Worm (Caenorhabditis elegans): Measurements from ENCODE around the gene K09H11.11.

DNA sequence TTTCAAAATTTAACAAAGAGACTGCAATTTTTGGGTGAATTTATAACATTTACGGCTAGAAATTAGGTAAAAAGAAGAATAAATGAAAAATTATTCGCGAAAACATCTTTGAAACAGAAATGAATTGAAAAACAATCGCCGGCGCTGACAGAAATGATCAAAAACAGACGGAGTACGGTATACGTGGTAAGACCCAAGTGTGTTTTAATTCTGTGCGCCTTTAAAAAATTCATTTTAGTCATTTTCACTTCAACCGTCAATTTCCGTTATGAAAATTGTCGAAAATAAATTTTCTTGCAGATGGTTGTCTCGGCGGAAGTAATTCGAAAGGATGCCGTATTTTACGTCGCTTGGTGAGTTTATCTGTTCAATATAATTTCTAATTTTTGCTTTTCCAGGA, 1.1 kb upstream of the K09H11.11 start, which contains the start of gene C53A3.3:
- TF ChIP-seq F13C5.2 (tag; optimal IDR thresholded peaks at IDR 0.05) (no peak), pes-1 (GFP tag; IDR thresholded peaks at IDR 0.05) (no peak), ceh-36 (tag; optimal IDR thresholded peaks at IDR 0.05) (no peak), tra-4 (tag; optimal IDR thresholded peaks at IDR 0.05) (no peak), flt-1 (GFP tag; IDR thresholded peaks at IDR 0.05) (no peak), ama-1 (optimal IDR thresholded peaks at IDR 0.05) (no peak), B0310.2 (tag; optimal IDR thresholded peaks at IDR 0.05) (no peak), ceh-13 (GFP tag; optimal IDR thresholded peaks at IDR 0.05) (no peak), aly-1 (tag; optimal IDR thresholded peaks at IDR 0.05) (no peak), ets-7 (tag; optimal IDR thresholded peaks at IDR 0.05) (no peak), hmbx-1 (tag; optimal IDR thresholded peaks at IDR 0.05) (no peak), scrt-1 (GFP tag; IDR thresholded peaks at IDR 0.05) (no peak)
